Fruit fly (Drosophila melanogaster) whole organism, embryonic: ENCODE measurements around the gene Slu7.

ENCODE experiments used
- Atf6 ChIP-seq: fragments of 200-800 bp; sonication (Bioruptor generic); IDR thresholded peaks from 2 replicates; pipeline ENCODE4 v1.3.6; 2022; ENCODE audit warnings: missing biosample characterization, missing genetic modification characterization
- CG10267 ChIP-seq: fragments of 200-800 bp; sonication (Bioruptor generic); optimal IDR thresholded peaks from 2 replicates; lab custom pipeline; 2018; ENCODE audit warnings: missing biosample characterization, mild to moderate bottlenecking, missing genetic modification characterization, moderate library complexity
- CG10431 ChIP-seq: fragments of 200-800 bp; sonication (Bioruptor generic); optimal IDR thresholded peaks from 3 replicates; lab custom pipeline; 2018; ENCODE audit warnings: missing biosample characterization, mild to moderate bottlenecking, missing genetic modification characterization
- CG11560 ChIP-seq: fragments of 200-800 bp; sonication (Bioruptor generic); IDR thresholded peaks from 3 replicates; pipeline ENCODE4 v1.3.6; 2022; ENCODE audit warnings: missing biosample characterization, missing genetic modification characterization
- CG12744 ChIP-seq: fragments of 200-800 bp; sonication (Bioruptor generic); optimal IDR thresholded peaks from 2 replicates; lab custom pipeline; 2016; ENCODE audit warnings: missing biosample characterization, missing genetic modification characterization
- CG1529 ChIP-seq: fragments of 200-800 bp; sonication (Bioruptor generic); optimal IDR thresholded peaks from 3 replicates; lab custom pipeline; 2018; ENCODE audit warnings: missing biosample characterization, missing genetic modification characterization
- CG16863 ChIP-seq: fragments of 200-800 bp; sonication (Bioruptor generic); optimal IDR thresholded peaks from 3 replicates; lab custom pipeline; 2016; ENCODE audit warnings: missing biosample characterization, missing genetic modification characterization
- CG1832 ChIP-seq: fragments of 200-800 bp; sonication (Bioruptor generic); optimal IDR thresholded peaks from 2 replicates; lab custom pipeline; 2017; ENCODE audit warnings: missing biosample characterization, mild to moderate bottlenecking, missing genetic modification characterization, inconsistent platforms
- CG2116 ChIP-seq: fragments of 200-800 bp; sonication (Bioruptor generic); optimal IDR thresholded peaks from 3 replicates; lab custom pipeline; 2018; ENCODE audit warnings: missing biosample characterization, mild to moderate bottlenecking, missing genetic modification characterization
- CG3407 ChIP-seq: fragments of 200-800 bp; sonication (Bioruptor generic); optimal IDR thresholded peaks from 2 replicates; lab custom pipeline; 2018; ENCODE audit warnings: missing biosample characterization, mild to moderate bottlenecking, missing genetic modification characterization
- CG4820 ChIP-seq: fragments of 200-800 bp; sonication (Bioruptor generic); optimal IDR thresholded peaks from 3 replicates; lab custom pipeline; 2016; ENCODE audit warnings: missing biosample characterization, missing genetic modification characterization
- CG5953 ChIP-seq: fragments of 200-800 bp; sonication (Bioruptor generic); IDR thresholded peaks from 2 replicates; pipeline ENCODE4 v1.3.6; 2022; ENCODE audit warnings: missing biosample characterization, missing genetic modification characterization
- CG6175 ChIP-seq: fragments of 200-800 bp; sonication (Bioruptor generic); IDR thresholded peaks from 3 replicates; pipeline ENCODE4 v1.3.6; 2022; ENCODE audit warnings: missing biosample characterization, missing genetic modification characterization
- CG6683 ChIP-seq: fragments of 200-800 bp; sonication (Bioruptor generic); optimal IDR thresholded peaks from 2 replicates; lab custom pipeline; 2017; ENCODE audit warnings: missing biosample characterization, mild to moderate bottlenecking, missing genetic modification characterization, missing genetic modification reagents
- CG7372 ChIP-seq: fragments of 200-800 bp; sonication (Bioruptor generic); IDR thresholded peaks from 2 replicates; pipeline ENCODE4 v1.3.6; 2022; ENCODE audit warnings: missing biosample characterization, missing genetic modification characterization
- CG7556 ChIP-seq: fragments of 200-800 bp; sonication (Bioruptor generic); optimal IDR thresholded peaks from 2 replicates; lab custom pipeline; 2017; ENCODE audit warnings: missing biosample characterization, mild to moderate bottlenecking, missing genetic modification characterization
- CG8089 ChIP-seq: fragments of 200-800 bp; sonication (Bioruptor generic); optimal IDR thresholded peaks from 3 replicates; lab custom pipeline; 2016; ENCODE audit warnings: missing biosample characterization, missing genetic modification characterization
- Camta ChIP-seq: fragments of 200-800 bp; sonication (Bioruptor generic); optimal IDR thresholded peaks from 2 replicates; lab custom pipeline; 2016; ENCODE audit warnings: missing biosample characterization, missing genetic modification characterization
- Chrac-16 ChIP-seq: fragments of 200-800 bp; sonication (Bioruptor generic); optimal IDR thresholded peaks from 3 replicates; lab custom pipeline; 2016; ENCODE audit warnings: missing biosample characterization, missing genetic modification characterization
- CkIIα-i1 ChIP-seq: fragments of 200-800 bp; sonication (Bioruptor generic); IDR thresholded peaks from 2 replicates; pipeline ENCODE4 v1.3.6; 2022; ENCODE audit warnings: missing biosample characterization, missing genetic modification characterization
- CoRest ChIP-seq: fragments of 200-800 bp; sonication (Bioruptor generic); optimal IDR thresholded peaks from 3 replicates; lab custom pipeline; 2018; ENCODE audit warnings: missing biosample characterization, mild to moderate bottlenecking, missing genetic modification characterization, moderate library complexity
- GATAe ChIP-seq: fragments of 200-800 bp; sonication (Bioruptor generic); conservative IDR thresholded peaks from 2 replicates; pipeline ENCODE4 v1.3.6; 2022; ENCODE audit warnings: missing biosample characterization, missing genetic modification characterization
- Nf-YA ChIP-seq: fragments of 200-800 bp; sonication (Bioruptor generic); IDR thresholded peaks from 2 replicates; pipeline ENCODE4 v1.3.6; 2022; ENCODE audit warnings: missing biosample characterization, missing genetic modification characterization
- Opbp ChIP-seq: fragments of 200-800 bp; sonication (Bioruptor generic); IDR thresholded peaks from 3 replicates; pipeline ENCODE4 v1.3.6; 2022; ENCODE audit warnings: missing biosample characterization, missing genetic modification characterization; ENCODE audit not compliant: partially characterized antibody
- Rx ChIP-seq: fragments of 200-800 bp; sonication (Bioruptor generic); IDR thresholded peaks from 2 replicates; pipeline ENCODE4 v1.3.6; 2022; ENCODE audit warnings: missing biosample characterization, missing genetic modification characterization
- YL-1 ChIP-seq: fragments of 200-800 bp; sonication (Bioruptor generic); optimal IDR thresholded peaks from 3 replicates; lab custom pipeline; 2017; ENCODE audit warnings: missing biosample characterization, mild to moderate bottlenecking, missing genetic modification characterization
- ash1 ChIP-seq: fragments of 200-800 bp; sonication (Bioruptor generic); optimal IDR thresholded peaks from 2 replicates; lab custom pipeline; 2018; ENCODE audit warnings: missing biosample characterization, mild to moderate bottlenecking, missing genetic modification characterization
- bab2 ChIP-seq: fragments of 200-800 bp; sonication (Bioruptor generic); optimal IDR thresholded peaks from 2 replicates; lab custom pipeline; 2016; ENCODE audit warnings: missing biosample characterization, missing genetic modification characterization
- bowl ChIP-seq: fragments of 200-800 bp; sonication (Bioruptor generic); IDR thresholded peaks from 2 replicates; pipeline ENCODE4 v1.3.6; 2022; ENCODE audit warnings: missing biosample characterization, missing genetic modification characterization
- chinmo ChIP-seq: fragments of 200-800 bp; sonication (Bioruptor generic); IDR thresholded peaks from 4 replicates; pipeline ENCODE4 v1.3.6; 2022; ENCODE audit warnings: missing biosample characterization, missing genetic modification characterization; ENCODE audit not compliant: partially characterized antibody
- dysf ChIP-seq: fragments of 200-800 bp; sonication (Bioruptor generic); IDR thresholded peaks from 3 replicates; pipeline ENCODE4 v1.3.6; 2022; ENCODE audit warnings: missing biosample characterization, missing genetic modification characterization
- ind ChIP-seq: fragments of 200-800 bp; sonication (Bioruptor generic); optimal IDR thresholded peaks from 3 replicates; lab custom pipeline; 2016; ENCODE audit warnings: missing biosample characterization, missing genetic modification characterization
- inv ChIP-seq: fragments of 200-800 bp; sonication (Bioruptor generic); IDR thresholded peaks from 2 replicates; pipeline ENCODE4 v1.3.6; 2022; ENCODE audit warnings: missing biosample characterization, missing genetic modification characterization; ENCODE audit not compliant: partially characterized antibody
- ken ChIP-seq: fragments of 200-800 bp; sonication (Bioruptor generic); IDR thresholded peaks from 3 replicates; pipeline ENCODE4 v1.3.6; 2022; ENCODE audit warnings: missing biosample characterization, missing genetic modification characterization
- lbe ChIP-seq: fragments of 200-800 bp; sonication (Bioruptor generic); optimal IDR thresholded peaks from 2 replicates; lab custom pipeline; 2016; ENCODE audit warnings: missing biosample characterization, mild to moderate bottlenecking, missing genetic modification characterization
- psq ChIP-seq: fragments of 200-800 bp; sonication (Bioruptor generic); optimal IDR thresholded peaks from 2 replicates; lab custom pipeline; 2017; ENCODE audit warnings: missing biosample characterization, missing genetic modification characterization
- ranshi ChIP-seq: fragments of 200-800 bp; sonication (Bioruptor generic); IDR thresholded peaks from 2 replicates; pipeline ENCODE4 v1.3.6; 2022; ENCODE audit warnings: missing biosample characterization, missing genetic modification characterization
- slp2 ChIP-seq: fragments of 200-800 bp; sonication (Bioruptor generic); optimal IDR thresholded peaks from 2 replicates; lab custom pipeline; 2016; ENCODE audit warnings: missing biosample characterization, missing genetic modification characterization
- tx ChIP-seq: fragments of 200-800 bp; sonication (Bioruptor generic); optimal IDR thresholded peaks from 2 replicates; lab custom pipeline; 2016; ENCODE audit warnings: missing biosample characterization, missing genetic modification characterization

The Slu7 gene

dm6 chr3R:29054047-29054446 lies 15.2 kb upstream of the Slu7 start, which contains the start of gene CG11843:
Gene CG11843 (plus strand): TSS chr3R:29054347.
- no peak for TF ChIP-seq CG10267 (tag; lab: Kevin White, UChicago)
- TF ChIP-seq CG5953 (GFP tag; lab: Robert Waterston, UW) = no peak
- TF ChIP-seq Chrac-16 (GFP tag; lab: Kevin White, UChicago) = no peak
- no peak for TF ChIP-seq chinmo (GFP tag; lab: Robert Waterston, UW)
- TF ChIP-seq Opbp (GFP tag; lab: Robert Waterston, UW) = no peak
- no peak for TF ChIP-seq CG6175 (GFP tag; lab: Robert Waterston, UW)
- TF ChIP-seq CG4820 (GFP tag; lab: Kevin White, UChicago) = no peak
- TF ChIP-seq Nf-YA = no peak
- TF ChIP-seq GATAe (GFP tag; lab: Robert Waterston, UW) = no peak
- TF ChIP-seq slp2 = no peak
- TF ChIP-seq CG6683 (GFP tag; lab: Kevin White, UChicago) = no peak
- TF ChIP-seq CG1529 (GFP tag; lab: Kevin White, UChicago) = no peak
- no peak for TF ChIP-seq CG7556 (GFP tag; lab: Kevin White, UChicago)
- TF ChIP-seq tx (GFP tag; lab: Kevin White, UChicago) = no peak
- TF ChIP-seq bab2 (GFP tag; lab: Kevin White, UChicago) = no peak
- TF ChIP-seq YL-1 (GFP tag; lab: Kevin White, UChicago) = no peak
- no peak for TF ChIP-seq lbe (GFP tag; lab: Kevin White, UChicago)
- TF ChIP-seq CG8089 (GFP tag; lab: Kevin White, UChicago) = no peak
- no peak for TF ChIP-seq ranshi (GFP tag; lab: Robert Waterston, UW)

- TF ChIP-seq inv (GFP tag; lab: Robert Waterston, UW) (no peak), CG3407 (GFP tag; lab: Kevin White, UChicago) (no peak)
These were observed 13.5 kb upstream of the Slu7 start, which contains the start of gene CG11842 for dm6 chr3R:29052380-29052779. Gene CG11842 (plus strand): TSS chr3R:29052680.

dm6 chr3R:29050756-29051155 lies 11.9 kb upstream of the Slu7 start, which contains the start of gene CG11841:
Gene CG11841 (plus strand): TSS chr3R:29051056.
- TF ChIP-seq bowl (GFP tag; lab: Robert Waterston, UW) (no peak), CG16863 (GFP tag; lab: Kevin White, UChicago) (no peak), CG11560 (tag; lab: Robert Waterston, UW) (no peak), CkIIα-i1 (GFP tag; lab: Robert Waterston, UW) (no peak), ind (GFP tag; lab: Kevin White, UChicago) (no peak), ash1 (GFP tag; lab: Kevin White, UChicago) (no peak), Rx (GFP tag; lab: Robert Waterston, UW) (no peak), dysf (GFP tag; lab: Robert Waterston, UW) (no peak), CG7372 (GFP tag; lab: Robert Waterston, UW) (no peak), CoRest (no peak), CG12744 (GFP tag; lab: Kevin White, UChicago) (no peak), Atf6 (GFP tag; lab: Robert Waterston, UW) (no peak), ken (GFP tag; lab: Robert Waterston, UW) (no peak), CG2116 (GFP tag; lab: Kevin White, UChicago) (no peak), psq (GFP tag; lab: Kevin White, UChicago) (no peak), CG10431 (GFP tag; lab: Kevin White, UChicago) (no peak), Camta (GFP tag; lab: Kevin White, UChicago) (no peak), CG1832 (GFP tag; lab: Kevin White, UChicago) (no peak)
